Worm (Caenorhabditis elegans) whole organism, L1 larva: Measurements from ENCODE around the gene C18H2.5.

Experiments
- C16A3.4 ChIP-seq: fragments of 150-350 bp; optimal IDR thresholded peaks from 2 replicates; lab custom pipeline; 2014; ENCODE audit warnings: missing biosample characterization, missing genetic modification characterization
- C34B4.2 ChIP-seq: sonication (generic microtip); optimal IDR thresholded peaks from 2 replicates; lab custom pipeline; 2017; ENCODE audit warnings: mild to moderate bottlenecking, missing genetic modification characterization, missing compliant biosample characterization
- F16B12.6 ChIP-seq: fragments of 150-350 bp; optimal IDR thresholded peaks from 2 replicates; lab custom pipeline; 2014; ENCODE audit warnings: missing biosample characterization, missing genetic modification characterization
- Y116A8C.19 ChIP-seq: sonication (generic microtip); optimal IDR thresholded peaks from 2 replicates; lab custom pipeline; 2016; ENCODE audit warnings: missing compliant biosample characterization, missing genetic modification characterization, borderline replicate concordance
- aly-2 ChIP-seq: fragments of 150-350 bp; optimal IDR thresholded peaks from 2 replicates; lab custom pipeline; 2014; ENCODE audit warnings: missing biosample characterization, missing genetic modification characterization
- ceh-63 ChIP-seq: fragments of 200-800 bp; sonication (Bioruptor generic); optimal IDR thresholded peaks from 2 replicates; lab custom pipeline; 2018; ENCODE audit warnings: mild to moderate bottlenecking, missing genetic modification characterization, missing compliant biosample characterization
- ceh-8 ChIP-seq: fragments of 200-800 bp; sonication (Bioruptor generic); optimal IDR thresholded peaks from 2 replicates; lab custom pipeline; 2018; ENCODE audit warnings: mild to moderate bottlenecking, missing genetic modification characterization, moderate library complexity, missing compliant biosample characterization
- ceh-82 ChIP-seq, 3 experiments: fragments of 150-350 bp in 1 of 3; sonication (generic microtip) in 2 of 3; optimal IDR thresholded peaks; 2 replicates each; lab custom pipeline; 2014 to 2017; ENCODE audit warnings: missing biosample characterization in 3 of 3, missing genetic modification characterization in 3 of 3
- ceh-88 ChIP-seq: fragments of 200-800 bp; sonication (Bioruptor generic); IDR thresholded peaks from 2 replicates; pipeline ENCODE4 v1.3.6; 2022; ENCODE audit warnings: missing genetic modification characterization, missing compliant biosample characterization
- ceh-90 ChIP-seq: sonication (generic microtip); optimal IDR thresholded peaks from 2 replicates; lab custom pipeline; 2016; ENCODE audit warnings: missing genetic modification characterization, missing compliant biosample characterization
- dsc-1 ChIP-seq: sonication (generic microtip); optimal IDR thresholded peaks from 2 replicates; lab custom pipeline; 2016; ENCODE audit warnings: mild to moderate bottlenecking, missing genetic modification characterization, missing compliant biosample characterization
- efl-1 ChIP-seq, 4 experiments: fragments of 150-350 bp; optimal IDR thresholded peaks in 3 of 4; peaks in 1 of 4; 1 replicate in 1 of 4; 2 replicates in 3 of 4; lab custom pipeline; 2014; ENCODE audit warnings: missing biosample characterization in 2 of 4, missing genetic modification characterization in 2 of 4, missing genetic modification reagents in 2 of 4
- efl-3 ChIP-seq: fragments of 200-800 bp; sonication (Bioruptor generic); optimal IDR thresholded peaks from 2 replicates; lab custom pipeline; 2018; ENCODE audit warnings: mild to moderate bottlenecking, missing genetic modification characterization, missing compliant biosample characterization
- egl-27 ChIP-seq, 2 experiments: fragments of 150-350 bp in 1 of 2; sonication (generic microtip); optimal IDR thresholded peaks; 3 replicates each; lab custom pipeline; 2017 to 2018; ENCODE audit warnings: missing biosample characterization in 2 of 2, missing genetic modification characterization in 2 of 2, missing genetic modification reagents in 2 of 2
- elt-3 ChIP-seq, 6 experiments: fragments of 150-350 bp in 1 of 6; sonication (generic microtip); optimal IDR thresholded peaks; 2 replicates each; lab custom pipeline; 2017 to 2018; ENCODE audit warnings: missing biosample characterization in 6 of 6, missing genetic modification characterization in 6 of 6, inconsistent platforms in 1 of 6
- fkh-10 ChIP-seq: sonication (generic microtip); optimal IDR thresholded peaks from 2 replicates; lab custom pipeline; 2017; ENCODE audit warnings: missing biosample characterization, missing genetic modification reagents, missing genetic modification characterization
- fkh-4 ChIP-seq: sonication (generic microtip); optimal IDR thresholded peaks from 2 replicates; lab custom pipeline; 2016; ENCODE audit warnings: missing compliant biosample characterization, missing genetic modification characterization, borderline replicate concordance
- fkh-8 ChIP-seq: sonication (generic microtip); optimal IDR thresholded peaks from 2 replicates; lab custom pipeline; 2016; ENCODE audit warnings: mild to moderate bottlenecking, missing genetic modification characterization, missing compliant biosample characterization
- fos-1 ChIP-seq: fragments of 150-350 bp; optimal IDR thresholded peaks from 2 replicates; lab custom pipeline; 2014; ENCODE audit warnings: missing biosample characterization, missing genetic modification characterization
- irx-1 ChIP-seq: sonication (generic microtip); optimal IDR thresholded peaks from 2 replicates; lab custom pipeline; 2016; ENCODE audit warnings: missing genetic modification characterization, missing compliant biosample characterization
- lin-13 ChIP-seq: fragments of 150-350 bp; optimal IDR thresholded peaks from 2 replicates; lab custom pipeline; 2014; ENCODE audit warnings: missing biosample characterization, missing genetic modification reagents, missing genetic modification characterization
- lin-35 ChIP-seq, 2 experiments: fragments of 150-350 bp; optimal IDR thresholded peaks; 2 replicates each; lab custom pipeline; 2014; ENCODE audit warnings: missing biosample characterization in 2 of 2, missing genetic modification characterization in 2 of 2, missing genetic modification reagents in 2 of 2
- mab-9 ChIP-seq: fragments of 200-800 bp; sonication (Bioruptor generic); IDR thresholded peaks from 2 replicates; pipeline ENCODE4 v1.3.6; 2022; ENCODE audit warnings: missing genetic modification reagents, missing genetic modification characterization, missing compliant biosample characterization
- mdl-1 ChIP-seq, 2 experiments: fragments of 150-350 bp; optimal IDR thresholded peaks; 2 replicates each; lab custom pipeline; 2014 to 2017; ENCODE audit warnings: missing biosample characterization in 2 of 2, missing genetic modification characterization in 2 of 2, inconsistent platforms in 1 of 2
- mef-2 ChIP-seq: fragments of 150-350 bp; optimal IDR thresholded peaks from 2 replicates; lab custom pipeline; 2014; ENCODE audit warnings: missing biosample characterization, missing genetic modification characterization
- nhr-11 ChIP-seq: fragments of 150-350 bp; optimal IDR thresholded peaks from 2 replicates; lab custom pipeline; 2014; ENCODE audit warnings: missing biosample characterization, missing genetic modification characterization
- nhr-12 ChIP-seq: sonication (generic microtip); optimal IDR thresholded peaks from 2 replicates; lab custom pipeline; 2017; ENCODE audit warnings: missing biosample characterization, missing genetic modification characterization
- nhr-19 ChIP-seq: fragments of 200-800 bp; sonication (Bioruptor generic); conservative IDR thresholded peaks from 2 replicates; pipeline ENCODE4 v1.3.6; 2022; ENCODE audit warnings: missing genetic modification characterization, missing compliant biosample characterization
- nhr-20 ChIP-seq: sonication (generic microtip); optimal IDR thresholded peaks from 2 replicates; lab custom pipeline; 2016; ENCODE audit warnings: mild to moderate bottlenecking, missing genetic modification characterization, missing compliant biosample characterization
- nhr-237 ChIP-seq: fragments of 150-350 bp; optimal IDR thresholded peaks from 2 replicates; lab custom pipeline; 2014; ENCODE audit warnings: missing biosample characterization, missing genetic modification characterization
- nhr-28 ChIP-seq: fragments of 150-350 bp; optimal IDR thresholded peaks from 2 replicates; lab custom pipeline; 2014; ENCODE audit warnings: missing biosample characterization, missing genetic modification characterization
- nhr-71 ChIP-seq: sonication (generic microtip); optimal IDR thresholded peaks from 2 replicates; lab custom pipeline; 2016; ENCODE audit warnings: mild to moderate bottlenecking, missing genetic modification characterization, moderate library complexity, missing compliant biosample characterization
- nhr-76 ChIP-seq: sonication (generic microtip); optimal IDR thresholded peaks from 2 replicates; lab custom pipeline; 2017; ENCODE audit warnings: missing biosample characterization, missing genetic modification characterization
- nhr-77 ChIP-seq: fragments of 150-350 bp; optimal IDR thresholded peaks from 2 replicates; lab custom pipeline; 2014; ENCODE audit warnings: missing biosample characterization, missing genetic modification characterization
- nhr-84 ChIP-seq: sonication (generic microtip); optimal IDR thresholded peaks from 2 replicates; lab custom pipeline; 2017; ENCODE audit warnings: missing biosample characterization, missing genetic modification characterization
- nhr-85 ChIP-seq: sonication (generic microtip); peaks from one replicate; lab custom pipeline; 2016; ENCODE audit warnings: missing genetic modification characterization, inconsistent platforms, missing compliant biosample characterization
- pag-3 ChIP-seq: sonication (generic microtip); optimal IDR thresholded peaks from 2 replicates; lab custom pipeline; 2017; ENCODE audit warnings: missing genetic modification characterization, mild to moderate bottlenecking, missing compliant biosample characterization, antibody characterized with exemption, borderline replicate concordance; ENCODE audit not compliant: insufficient read depth
- pax-3 ChIP-seq: fragments of 200-800 bp; sonication (Bioruptor generic); optimal IDR thresholded peaks from 2 replicates; lab custom pipeline; 2018; ENCODE audit warnings: mild to moderate bottlenecking, missing genetic modification characterization, moderate library complexity, missing compliant biosample characterization
- pqm-1 ChIP-seq: sonication (generic microtip); optimal IDR thresholded peaks from 3 replicates; lab custom pipeline; 2017; ENCODE audit warnings: missing biosample characterization, missing genetic modification characterization
- rnt-1 ChIP-seq: sonication (generic microtip); optimal IDR thresholded peaks from 2 replicates; lab custom pipeline; 2016; ENCODE audit warnings: mild to moderate bottlenecking, missing genetic modification characterization, moderate library complexity, missing compliant biosample characterization
- snu-23 ChIP-seq: sonication (generic microtip); optimal IDR thresholded peaks from 2 replicates; lab custom pipeline; 2016; ENCODE audit warnings: missing genetic modification characterization, missing compliant biosample characterization
- sptf-1 ChIP-seq: fragments of 150-350 bp; optimal IDR thresholded peaks from 2 replicates; lab custom pipeline; 2014; ENCODE audit warnings: missing biosample characterization, missing genetic modification characterization
- swsn-7 ChIP-seq: sonication (generic microtip); optimal IDR thresholded peaks from 2 replicates; lab custom pipeline; 2016; ENCODE audit warnings: missing genetic modification characterization, missing compliant biosample characterization
- tbx-2 ChIP-seq: sonication (generic microtip); optimal IDR thresholded peaks from 2 replicates; lab custom pipeline; 2016; ENCODE audit warnings: missing genetic modification characterization, missing compliant biosample characterization
- tlp-1 ChIP-seq: fragments of 150-350 bp; optimal IDR thresholded peaks from 2 replicates; lab custom pipeline; 2014; ENCODE audit warnings: missing biosample characterization, missing genetic modification characterization
- unc-130 ChIP-seq: fragments of 150-350 bp; optimal IDR thresholded peaks from 2 replicates; lab custom pipeline; 2017; ENCODE audit warnings: missing biosample characterization, missing genetic modification characterization, inconsistent platforms
- unc-86 ChIP-seq: sonication (generic microtip); optimal IDR thresholded peaks from 2 replicates; lab custom pipeline; 2016; ENCODE audit warnings: missing genetic modification characterization, missing compliant biosample characterization
- unc-98 ChIP-seq: fragments of 200-800 bp; sonication (Bioruptor generic); IDR thresholded peaks from 2 replicates; pipeline ENCODE4 v1.3.6; 2022; ENCODE audit warnings: missing genetic modification characterization, missing compliant biosample characterization
- vab-15 ChIP-seq: sonication (generic microtip); optimal IDR thresholded peaks from 2 replicates; lab custom pipeline; 2017; ENCODE audit warnings: missing genotype, mild to moderate bottlenecking, missing genetic modification characterization, missing compliant biosample characterization
- zag-1 ChIP-seq: fragments of 150-350 bp; optimal IDR thresholded peaks from 2 replicates; lab custom pipeline; 2014; ENCODE audit warnings: missing biosample characterization, missing genetic modification characterization
- zip-4 ChIP-seq: fragments of 200-800 bp; sonication (Bioruptor generic); optimal IDR thresholded peaks from 2 replicates; lab custom pipeline; 2018; ENCODE audit warnings: mild to moderate bottlenecking, missing genetic modification characterization, moderate library complexity, missing compliant biosample characterization
- ztf-11 ChIP-seq, 2 experiments: sonication (generic microtip); optimal IDR thresholded peaks; 2 replicates each; lab custom pipeline; 2016 to 2017; ENCODE audit warnings: missing genetic modification characterization in 2 of 2, missing biosample characterization in 1 of 2, missing compliant biosample characterization in 1 of 2
- ztf-4 ChIP-seq: fragments of 150-350 bp; optimal IDR thresholded peaks from 2 replicates; lab custom pipeline; 2014; ENCODE audit warnings: missing biosample characterization, missing genetic modification characterization

C18H2.5 gene

ce11 chrIII:7719364-7719936 is 25.3 kb upstream of the C18H2.5 start, which contains the start of gene ncl-1:
Gene ncl-1, plus strand, starts transcription at chrIII:7719729.
- TF ChIP-seq rnt-1 (tag; lab: Kevin White, UChicago) (peak; percentile 12), C34B4.2 (tag; lab: Kevin White, UChicago) (no peak), aly-2 (tag; lab: Kevin White, UChicago) (no peak), C16A3.4 (tag; lab: Kevin White, UChicago) (no peak), zip-4 (GFP tag; lab: Kevin White, UChicago) (no peak), nhr-11 (tag; lab: Kevin White, UChicago) (no peak), nhr-84 (tag; lab: Kevin White, UChicago) (no peak), tlp-1 (no peak), ztf-11 (tag; optimal IDR thresholded peaks at IDR 0.05; lab: Kevin White, UChicago) (no peak), ceh-90 (tag; lab: Kevin White, UChicago) (no peak), efl-3 (GFP tag; lab: Kevin White, UChicago) (no peak), nhr-12 (tag; lab: Kevin White, UChicago) (no peak), nhr-85 (tag; lab: Kevin White, UChicago) (peak; percentile 58), lin-13 (GFP tag; lab: Kevin White, UChicago) (no peak), snu-23 (peak; percentile 23), fkh-4 (tag; lab: Kevin White, UChicago) (no peak), elt-3 (tag; optimal IDR thresholded peaks at IDR 0.05; lab: Kevin White, UChicago) (no peak), pax-3 (tag; lab: Kevin White, UChicago) (no peak), nhr-76 (tag; lab: Kevin White, UChicago) (no peak), irx-1 (tag; lab: Kevin White, UChicago) (no peak), ceh-82 (tag; optimal IDR thresholded peaks at IDR 0.05; lab: Kevin White, UChicago) (no peak), pag-3 (tag; lab: Kevin White, UChicago) (no peak), F16B12.6 (tag; lab: Kevin White, UChicago) (no peak), tbx-2 (no peak), pqm-1 (tag; lab: Kevin White, UChicago) (no peak), nhr-19 (GFP tag; lab: Robert Waterston, UW) (0 out of 2 replicates have a peak, but pooled peaks have one; percentile 14), ceh-88 (GFP tag; lab: Robert Waterston, UW) (no peak), ceh-63 (no peak), unc-98 (GFP tag; lab: Robert Waterston, UW) (no peak), mef-2 (no peak), fkh-8 (tag; lab: Kevin White, UChicago) (no peak), sptf-1 (tag; lab: Kevin White, UChicago) (no peak), nhr-237 (tag; lab: Kevin White, UChicago) (no peak), nhr-71 (peak; percentile 2), unc-86 (tag; lab: Kevin White, UChicago) (no peak), nhr-20 (tag; lab: Kevin White, UChicago) (no peak), dsc-1 (no peak), egl-27 (tag; optimal IDR thresholded peaks at IDR 0.05; lab: Kevin White, UChicago) (no peak), nhr-77 (no peak), efl-1 (optimal IDR thresholded peaks at IDR 0.05; lab: Kevin White, UChicago) (no peak), efl-1 (GFP tag; optimal IDR thresholded peaks at IDR 0.05 in 1 of 2; lab: Kevin White, UChicago) (peak in 1 of 2 experiments; percentile 80), mab-9 (GFP tag; lab: Robert Waterston, UW) (no peak), fos-1 (tag; lab: Kevin White, UChicago) (no peak), swsn-7 (no peak), fkh-10 (GFP tag; lab: Kevin White, UChicago) (no peak), Y116A8C.19 (tag; lab: Kevin White, UChicago) (no peak), lin-35 (GFP tag; optimal IDR thresholded peaks at IDR 0.05; lab: Kevin White, UChicago) (peak; percentile 19 to 54), ceh-8 (GFP tag; lab: Kevin White, UChicago) (no peak), vab-15 (tag; lab: Kevin White, UChicago) (no peak), ztf-4 (tag; lab: Kevin White, UChicago) (no peak), zag-1 (tag; lab: Kevin White, UChicago) (no peak), unc-130 (tag; lab: Kevin White, UChicago) (no peak), mdl-1 (tag; optimal IDR thresholded peaks at IDR 0.05; lab: Kevin White, UChicago) (no peak), nhr-28 (tag; lab: Kevin White, UChicago) (no peak)
